Worm (Caenorhabditis elegans): ENCODE data around the gene phf-15.
"Not testable (repeated sequence)": the region's sequence is repeated elsewhere in the genome, so short reads cannot be mapped to it uniquely, and the experiment has no call there.

The phf-15 gene

DNA sequence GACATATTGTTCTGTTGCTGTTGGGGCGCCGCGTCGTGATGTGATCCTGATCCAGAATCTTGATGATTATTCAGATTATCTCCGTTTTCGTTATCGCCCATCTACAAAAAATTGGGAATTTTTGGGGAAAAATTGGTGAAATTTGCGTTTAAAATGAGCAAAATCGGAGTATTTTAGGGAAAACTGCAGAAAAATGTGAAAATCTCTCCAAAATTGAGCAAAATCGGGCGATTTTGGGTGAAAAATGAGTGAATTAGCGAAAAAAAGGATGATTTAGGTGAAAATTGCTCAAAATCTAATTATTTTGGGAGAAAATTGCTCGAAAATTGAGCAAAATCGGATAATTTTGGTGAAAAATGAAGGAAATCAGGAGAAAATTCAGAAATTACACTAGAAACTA, 1.5 kb upstream of the phf-15 start, which contains the start of gene Y53G8AR.9:
Gene Y53G8AR.9, minus strand, starts transcription at position 101 of the 400 bp plus-strand sequence.
- no peak for TF ChIP-seq scrt-1 (GFP tag; IDR thresholded peaks at IDR 0.05)
- TF ChIP-seq F13C5.2 (tag; optimal IDR thresholded peaks at IDR 0.05): no peak
- no peak for TF ChIP-seq hnd-1 (tag; optimal IDR thresholded peaks at IDR 0.05)
- TF ChIP-seq B0310.2 (tag; optimal IDR thresholded peaks at IDR 0.05): no peak
- TF ChIP-seq aly-1 (tag; optimal IDR thresholded peaks at IDR 0.05): no peak
- TF ChIP-seq tra-4 (tag; optimal IDR thresholded peaks at IDR 0.05): no peak
- no peak for TF ChIP-seq ama-1 (optimal IDR thresholded peaks at IDR 0.05)
- TF ChIP-seq ceh-36 (tag; optimal IDR thresholded peaks at IDR 0.05): no peak
- no peak for TF ChIP-seq ceh-13 (GFP tag; optimal IDR thresholded peaks at IDR 0.05)
- TF ChIP-seq hmbx-1 (tag; optimal IDR thresholded peaks at IDR 0.05): no peak
- TF ChIP-seq flt-1 (GFP tag; IDR thresholded peaks at IDR 0.05): no peak
- no peak for TF ChIP-seq ets-7 (tag; optimal IDR thresholded peaks at IDR 0.05)
- no peak for TF ChIP-seq sea-1 (GFP tag; conservative IDR thresholded peaks at IDR 0.05)
- TF ChIP-seq hmg-4 (GFP tag; optimal IDR thresholded peaks at IDR 0.05): no peak
- TF ChIP-seq pes-1 (GFP tag; IDR thresholded peaks at IDR 0.05): no peak
- TF ChIP-seq tbx-11 (GFP tag; IDR thresholded peaks at IDR 0.05): no peak
- no peak for TF ChIP-seq tbx-37 (GFP tag; conservative IDR thresholded peaks at IDR 0.05)

- TF ChIP-seq ama-1 (optimal IDR thresholded peaks at IDR 0.05) (no peak), ceh-13 (GFP tag; optimal IDR thresholded peaks at IDR 0.05) (no peak), scrt-1 (GFP tag; IDR thresholded peaks at IDR 0.05) (no peak), sea-1 (GFP tag; conservative IDR thresholded peaks at IDR 0.05) (no peak), ets-7 (tag; optimal IDR thresholded peaks at IDR 0.05) (no peak), hmg-4 (GFP tag; optimal IDR thresholded peaks at IDR 0.05) (no peak), tbx-37 (GFP tag; conservative IDR thresholded peaks at IDR 0.05) (no peak), B0310.2 (tag; optimal IDR thresholded peaks at IDR 0.05) (no peak), F13C5.2 (tag; optimal IDR thresholded peaks at IDR 0.05) (no peak), ceh-36 (tag; optimal IDR thresholded peaks at IDR 0.05) (no peak), hnd-1 (tag; optimal IDR thresholded peaks at IDR 0.05) (no peak), aly-1 (tag; optimal IDR thresholded peaks at IDR 0.05) (no peak), flt-1 (GFP tag; IDR thresholded peaks at IDR 0.05) (no peak), pes-1 (GFP tag; IDR thresholded peaks at IDR 0.05) (no peak)
These were observed 1.3 kb downstream of the phf-15 start for ce11 chrIII:3323906-3324305.

- no peak for TF ChIP-seq scrt-1 (GFP tag; IDR thresholded peaks at IDR 0.05)
- no peak for TF ChIP-seq ceh-36 (tag; optimal IDR thresholded peaks at IDR 0.05)
- no peak for TF ChIP-seq tbx-11 (GFP tag; IDR thresholded peaks at IDR 0.05)
- TF ChIP-seq F13C5.2 (tag; optimal IDR thresholded peaks at IDR 0.05): no peak
- TF ChIP-seq hmbx-1 (tag; optimal IDR thresholded peaks at IDR 0.05): no peak
- no peak for TF ChIP-seq ets-7 (tag; optimal IDR thresholded peaks at IDR 0.05)
- TF ChIP-seq ama-1 (optimal IDR thresholded peaks at IDR 0.05): no peak
- no peak for TF ChIP-seq flt-1 (GFP tag; IDR thresholded peaks at IDR 0.05)
These were observed 6.8 kb downstream of the phf-15 start for ce11 chrIII:3329467-3329866.

DNA sequence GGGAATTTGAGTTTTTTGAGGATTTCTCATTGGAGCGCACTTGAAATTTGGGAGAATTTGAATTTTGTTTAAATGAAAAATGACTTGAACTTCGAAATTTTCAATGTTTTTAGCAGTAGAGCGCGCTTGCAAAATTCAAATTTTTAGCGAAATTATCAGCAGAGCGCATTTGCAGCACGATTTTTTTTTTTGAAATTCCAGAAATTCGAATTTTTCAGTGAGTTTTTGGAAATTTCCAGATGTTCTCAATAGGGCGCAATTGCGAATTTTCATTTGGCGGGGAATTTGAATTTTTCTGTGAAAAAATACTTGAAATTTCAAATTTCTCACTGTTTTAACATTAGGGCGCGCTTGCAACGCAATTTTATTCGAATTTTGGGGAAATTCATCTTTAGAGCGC, 9.1 kb downstream of the phf-15 start:
- TF ChIP-seq tbx-11 (GFP tag; IDR thresholded peaks at IDR 0.05): no peak
- no peak for TF ChIP-seq aly-1 (tag; optimal IDR thresholded peaks at IDR 0.05)
- no peak for TF ChIP-seq pes-1 (GFP tag; IDR thresholded peaks at IDR 0.05)
- no peak for TF ChIP-seq F13C5.2 (tag; optimal IDR thresholded peaks at IDR 0.05)
- TF ChIP-seq hnd-1 (tag; optimal IDR thresholded peaks at IDR 0.05): no peak
- TF ChIP-seq ceh-36 (tag; optimal IDR thresholded peaks at IDR 0.05): no peak
- TF ChIP-seq tra-4 (tag; optimal IDR thresholded peaks at IDR 0.05): no peak
- TF ChIP-seq flt-1 (GFP tag; IDR thresholded peaks at IDR 0.05): no peak
- TF ChIP-seq ets-7 (tag; optimal IDR thresholded peaks at IDR 0.05): no peak
- no peak for TF ChIP-seq hmg-4 (GFP tag; optimal IDR thresholded peaks at IDR 0.05)
- no peak for TF ChIP-seq ama-1 (optimal IDR thresholded peaks at IDR 0.05)
- no peak for TF ChIP-seq B0310.2 (tag; optimal IDR thresholded peaks at IDR 0.05)

DNA sequence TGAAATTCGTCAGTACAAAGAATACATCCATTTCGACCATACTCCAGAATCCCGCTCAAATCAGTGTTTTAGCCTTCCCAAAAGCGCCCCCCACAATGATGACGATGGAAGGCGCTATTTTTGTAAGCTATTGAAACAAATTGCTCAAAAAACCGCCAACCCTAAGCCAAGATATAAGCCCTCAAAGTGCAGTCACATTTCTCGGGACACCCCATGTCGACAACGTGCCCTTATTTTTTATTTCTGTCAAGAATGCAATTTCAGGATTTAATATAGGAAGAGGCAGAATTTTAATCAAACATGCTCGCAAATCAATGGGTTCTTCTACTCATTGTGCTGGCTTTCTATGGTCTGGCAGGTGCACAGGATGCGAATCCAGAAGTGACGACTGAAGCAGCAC, 10.1 kb downstream of the phf-15 start, which contains the start of gene Y53G8AR.1:
Gene Y53G8AR.1, plus strand, starts transcription at position 301 of the 400 bp plus-strand sequence.
- TF ChIP-seq ceh-13 (GFP tag; optimal IDR thresholded peaks at IDR 0.05); F13C5.2 (tag; optimal IDR thresholded peaks at IDR 0.05); pes-1 (GFP tag; IDR thresholded peaks at IDR 0.05): not testable (repeated sequence)

ce11 chrIII:3334941-3335559, 12.4 kb downstream of the phf-15 start:
- TF ChIP-seq flt-1 (GFP tag; IDR thresholded peaks at IDR 0.05) (peak; percentile 88), tbx-11 (GFP tag; IDR thresholded peaks at IDR 0.05) (peak; percentile 92), sea-1 (GFP tag; conservative IDR thresholded peaks at IDR 0.05) (peak; percentile 93), pes-1 (GFP tag; IDR thresholded peaks at IDR 0.05) (peak; percentile 89), tbx-37 (GFP tag; conservative IDR thresholded peaks at IDR 0.05) (peak; percentile 96), scrt-1 (GFP tag; IDR thresholded peaks at IDR 0.05) (peak; percentile 71)

ce11 chrIII:3339317-3340016, 16.8 kb downstream of the phf-15 start:
- no peak for TF ChIP-seq ama-1 (optimal IDR thresholded peaks at IDR 0.05)
- TF ChIP-seq hmbx-1 (tag; optimal IDR thresholded peaks at IDR 0.05): no peak
- no peak for TF ChIP-seq hmg-4 (GFP tag; optimal IDR thresholded peaks at IDR 0.05)
- TF ChIP-seq tra-4 (tag; optimal IDR thresholded peaks at IDR 0.05): no peak
- TF ChIP-seq ets-7 (tag; optimal IDR thresholded peaks at IDR 0.05): no peak
- no peak for TF ChIP-seq tbx-37 (GFP tag; conservative IDR thresholded peaks at IDR 0.05)
- TF ChIP-seq F13C5.2 (tag; optimal IDR thresholded peaks at IDR 0.05): no peak
- no peak for TF ChIP-seq scrt-1 (GFP tag; IDR thresholded peaks at IDR 0.05)
- TF ChIP-seq tbx-11 (GFP tag; IDR thresholded peaks at IDR 0.05): no peak
- TF ChIP-seq flt-1 (GFP tag; IDR thresholded peaks at IDR 0.05): no peak
- TF ChIP-seq aly-1 (tag; optimal IDR thresholded peaks at IDR 0.05): no peak
- no peak for TF ChIP-seq sea-1 (GFP tag; conservative IDR thresholded peaks at IDR 0.05)
- TF ChIP-seq ceh-36 (tag; optimal IDR thresholded peaks at IDR 0.05): no peak
- no peak for TF ChIP-seq ceh-13 (GFP tag; optimal IDR thresholded peaks at IDR 0.05)
- TF ChIP-seq pes-1 (GFP tag; IDR thresholded peaks at IDR 0.05): no peak

Measured in whole organism, early embryonic.